Worm (Caenorhabditis elegans) whole organism, early embryonic: ENCODE measurements around the gene pxn-2.

Experiments
- B0310.2 ChIP-seq: sonication (generic microtip); optimal IDR thresholded peaks from 2 replicates; lab custom pipeline; 2016; ENCODE audit warnings: mild to moderate bottlenecking, missing genetic modification characterization, missing compliant biosample characterization
- F13C5.2 ChIP-seq: sonication (generic microtip); optimal IDR thresholded peaks from 2 replicates; lab custom pipeline; 2017; ENCODE audit warnings: mild to moderate bottlenecking, missing genetic modification characterization, inconsistent platforms, missing compliant biosample characterization
- aly-1 ChIP-seq: sonication (generic microtip); optimal IDR thresholded peaks from 2 replicates; lab custom pipeline; 2016; ENCODE audit warnings: missing genetic modification characterization, missing compliant biosample characterization
- ama-1 ChIP-seq: fragments of 150-350 bp; optimal IDR thresholded peaks from 2 replicates; lab custom pipeline; 2014
- ceh-13 ChIP-seq: fragments of 200-800 bp; sonication (Bioruptor generic); optimal IDR thresholded peaks from 2 replicates; lab custom pipeline; 2018; ENCODE audit warnings: mild to moderate bottlenecking, missing genetic modification characterization, missing compliant biosample characterization
- ceh-36 ChIP-seq: sonication (generic microtip); optimal IDR thresholded peaks from 2 replicates; lab custom pipeline; 2016; ENCODE audit warnings: missing genetic modification characterization, inconsistent platforms, missing compliant biosample characterization
- ets-7 ChIP-seq: sonication (generic microtip); optimal IDR thresholded peaks from 2 replicates; lab custom pipeline; 2016; ENCODE audit warnings: missing genotype, missing genetic modification characterization, missing compliant biosample characterization
- flt-1 ChIP-seq: fragments of 200-800 bp; sonication (Bioruptor generic); IDR thresholded peaks from 2 replicates; pipeline ENCODE4 v1.3.6; 2022; ENCODE audit warnings: missing genetic modification characterization, missing compliant biosample characterization
- hmbx-1 ChIP-seq: sonication (generic microtip); optimal IDR thresholded peaks from 2 replicates; lab custom pipeline; 2016; ENCODE audit warnings: mild to moderate bottlenecking, missing genetic modification characterization, missing compliant biosample characterization
- hmg-4 ChIP-seq: fragments of 200-800 bp; sonication (Bioruptor generic); optimal IDR thresholded peaks from 2 replicates; lab custom pipeline; 2018; ENCODE audit warnings: mild to moderate bottlenecking, missing genetic modification characterization, missing compliant biosample characterization
- hnd-1 ChIP-seq: sonication (generic microtip); optimal IDR thresholded peaks from 2 replicates; lab custom pipeline; 2016; ENCODE audit warnings: missing genetic modification characterization, missing compliant biosample characterization
- pes-1 ChIP-seq: fragments of 200-800 bp; sonication (Bioruptor generic); IDR thresholded peaks from 2 replicates; pipeline ENCODE4 v1.3.6; 2022; ENCODE audit warnings: missing genetic modification reagents, missing genetic modification characterization, missing compliant biosample characterization
- scrt-1 ChIP-seq: fragments of 200-800 bp; sonication (Bioruptor generic); IDR thresholded peaks from 2 replicates; pipeline ENCODE4 v1.3.6; 2022; ENCODE audit warnings: missing genetic modification characterization, missing compliant biosample characterization
- sea-1 ChIP-seq: fragments of 200-800 bp; sonication (Bioruptor generic); conservative IDR thresholded peaks from 2 replicates; pipeline ENCODE4 v1.3.6; 2022; ENCODE audit warnings: missing genetic modification characterization, missing compliant biosample characterization
- tbx-11 ChIP-seq: fragments of 200-800 bp; sonication (Bioruptor generic); IDR thresholded peaks from 2 replicates; pipeline ENCODE4 v1.3.6; 2022; ENCODE audit warnings: missing genetic modification characterization, missing compliant biosample characterization
- tbx-37 ChIP-seq: fragments of 200-800 bp; sonication (Bioruptor generic); conservative IDR thresholded peaks from 2 replicates; pipeline ENCODE4 v1.3.6; 2022; ENCODE audit warnings: missing genetic modification reagents, missing genetic modification characterization, missing compliant biosample characterization
- tra-4 ChIP-seq: sonication (generic microtip); optimal IDR thresholded peaks from 2 replicates; lab custom pipeline; 2017; ENCODE audit warnings: missing genetic modification characterization, missing compliant biosample characterization

Gene pxn-2

DNA sequence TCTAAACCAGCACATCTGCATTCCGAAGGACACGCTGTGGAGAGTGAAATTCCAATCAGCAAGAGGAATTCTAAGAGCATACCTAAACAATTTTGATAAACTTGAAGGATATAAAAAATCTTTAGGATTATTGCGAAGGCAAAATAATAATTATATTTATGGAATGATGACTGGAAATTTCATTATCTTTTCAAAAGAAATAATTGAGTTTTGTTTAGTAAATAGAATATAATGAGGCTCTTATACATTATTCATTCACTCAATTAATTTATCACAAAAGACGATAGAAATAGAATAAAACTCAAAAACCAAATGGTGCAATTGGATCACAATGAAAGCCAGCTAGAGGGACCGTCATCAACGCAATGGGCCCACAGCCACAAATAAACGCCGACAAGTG lies at the start of gene pxn-2:
pxn-2 (minus strand) TSS at position 101 of the 400 bp plus-strand sequence.
- TF ChIP-seq aly-1 (tag; lab: Kevin White, UChicago) (no peak), tra-4 (tag; lab: Kevin White, UChicago) (no peak), sea-1 (GFP tag; lab: Robert Waterston, UW) (no peak), ceh-13 (GFP tag; lab: Kevin White, UChicago) (no peak), ama-1 (lab: Kevin White, UChicago) (no peak), hmbx-1 (tag; lab: Kevin White, UChicago) (no peak), F13C5.2 (no peak)

ce11 chrX:11028617-11029016 lies 49.5 kb upstream of the pxn-2 start, which contains the start of gene ldb-1:
Gene ldb-1, plus strand, starts transcription at chrX:11028917.
- TF ChIP-seq ama-1 (lab: Kevin White, UChicago) (no peak), F13C5.2 (no peak), pes-1 (no peak), tra-4 (tag; lab: Kevin White, UChicago) (no peak), B0310.2 (tag; lab: Kevin White, UChicago) (no peak)

DNA sequence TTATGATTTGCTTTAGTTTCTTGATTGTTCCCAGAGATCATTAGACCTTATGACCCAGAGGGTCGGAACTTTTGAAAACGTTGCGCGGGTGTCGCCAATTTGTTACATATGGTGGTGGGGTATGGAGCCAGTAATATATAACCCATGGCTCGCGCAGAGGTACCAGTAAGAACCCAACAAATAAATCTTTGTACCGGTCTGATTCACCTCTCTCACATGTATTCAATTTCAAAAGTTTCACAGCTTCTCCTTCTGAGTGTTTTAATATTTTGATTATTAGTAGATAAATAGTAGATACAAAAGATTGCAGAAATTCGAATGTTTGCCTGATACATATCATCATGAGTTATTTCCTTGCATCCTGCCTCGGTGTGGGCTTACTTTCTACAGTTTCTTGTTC lies 37.0 kb upstream of the pxn-2 start, which contains the start of gene egl-15:
egl-15 (plus strand) TSS at position 301 of the 400 bp plus-strand sequence.
- TF ChIP-seq tbx-37 = no peak
- TF ChIP-seq pes-1 = no peak
- TF ChIP-seq hmg-4 = no peak
- no peak for TF ChIP-seq ceh-13 (GFP tag; lab: Kevin White, UChicago)
- TF ChIP-seq scrt-1 = no peak
- no peak for TF ChIP-seq aly-1 (tag; lab: Kevin White, UChicago)
- no peak for TF ChIP-seq hnd-1 (tag; lab: Kevin White, UChicago)
- no peak for TF ChIP-seq hmbx-1 (tag; lab: Kevin White, UChicago)
- TF ChIP-seq ama-1 (lab: Kevin White, UChicago) = no peak
- no peak for TF ChIP-seq B0310.2 (tag; lab: Kevin White, UChicago)
- no peak for TF ChIP-seq tbx-11 (GFP tag; lab: Robert Waterston, UW)
- TF ChIP-seq ets-7 (tag; lab: Kevin White, UChicago) = no peak
- TF ChIP-seq ceh-36 (tag; lab: Kevin White, UChicago) = no peak
- TF ChIP-seq sea-1 (GFP tag; lab: Robert Waterston, UW) = no peak
- TF ChIP-seq flt-1 = no peak
- TF ChIP-seq F13C5.2 = no peak

DNA sequence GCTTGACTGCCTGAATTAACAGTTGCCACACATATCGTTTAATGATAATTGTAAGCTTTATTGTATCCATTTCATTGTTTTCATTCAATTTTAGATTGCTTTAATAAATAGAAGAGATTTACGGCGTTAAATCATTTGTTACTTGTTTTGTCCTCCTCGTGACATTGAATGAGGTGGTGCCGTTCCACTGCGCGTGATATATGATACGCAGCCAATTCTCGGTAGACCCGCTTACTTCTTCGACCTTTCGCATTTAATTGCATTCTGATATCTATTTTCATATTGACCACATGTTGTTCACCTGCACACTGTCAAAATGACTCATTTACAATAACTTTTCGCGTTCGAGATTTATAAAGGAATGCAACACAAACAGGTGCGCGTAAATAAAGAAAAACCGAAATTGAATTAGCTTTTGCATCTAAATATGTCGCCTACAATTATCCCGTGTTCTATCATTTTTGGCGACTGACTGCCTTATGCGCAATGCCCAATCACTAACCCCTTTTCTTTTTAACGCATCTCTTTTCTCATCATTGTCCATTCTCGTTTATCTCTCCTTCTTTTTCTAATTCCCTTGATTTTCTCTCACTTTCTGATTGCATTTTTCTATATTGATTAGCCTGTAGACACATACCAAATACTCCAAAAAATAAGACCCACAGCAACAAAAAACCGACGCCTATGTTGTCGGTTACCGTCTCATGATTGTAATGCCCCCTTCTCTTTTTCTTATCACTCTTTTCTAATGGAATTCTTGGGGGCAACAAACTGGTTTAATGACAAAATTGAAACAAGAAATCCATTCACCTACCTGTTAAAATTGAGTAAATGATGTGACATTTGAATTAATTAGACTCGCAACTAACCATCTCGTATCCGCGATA lies 35.6 kb upstream of the pxn-2 start:
- TF ChIP-seq scrt-1 (no peak), flt-1 (no peak), tbx-11 (GFP tag; lab: Robert Waterston, UW) (no peak), ets-7 (tag; lab: Kevin White, UChicago) (no peak), F13C5.2 (no peak), aly-1 (tag; lab: Kevin White, UChicago) (no peak), ama-1 (lab: Kevin White, UChicago) (no peak), tbx-37 (no peak), sea-1 (GFP tag; lab: Robert Waterston, UW) (no peak), B0310.2 (tag; lab: Kevin White, UChicago) (no peak), tra-4 (tag; lab: Kevin White, UChicago) (no peak), hmbx-1 (tag; lab: Kevin White, UChicago) (no peak), hnd-1 (tag; lab: Kevin White, UChicago) (no peak), ceh-36 (tag; lab: Kevin White, UChicago) (no peak), hmg-4 (no peak), ceh-13 (GFP tag; lab: Kevin White, UChicago) (no peak), pes-1 (no peak)

DNA sequence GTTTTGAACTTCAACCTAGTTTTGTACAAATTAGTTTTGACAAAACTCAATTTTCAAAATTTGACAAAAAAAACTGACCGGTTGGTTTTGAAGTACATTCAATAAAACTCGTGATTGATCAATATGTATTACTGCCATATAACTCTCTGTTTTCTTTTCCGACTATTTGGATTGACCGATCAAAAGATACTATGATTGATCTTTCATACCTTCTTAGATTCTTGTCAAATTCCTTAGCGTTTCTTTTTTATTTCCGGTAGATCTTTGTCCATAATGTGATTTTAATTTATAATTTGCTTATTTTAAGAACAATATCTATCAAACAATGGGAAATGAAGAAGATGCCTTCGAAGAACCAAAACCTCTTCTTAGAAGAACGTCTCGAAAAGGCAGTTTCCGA lies 33.3 kb upstream of the pxn-2 start, which contains the start of gene F58A3.3:
F58A3.3 (plus strand) TSS at position 301 of the 400 bp plus-strand sequence.
- TF ChIP-seq ets-7 (tag; lab: Kevin White, UChicago) (no peak), tbx-11 (GFP tag; lab: Robert Waterston, UW) (no peak), aly-1 (tag; lab: Kevin White, UChicago) (no peak), B0310.2 (tag; lab: Kevin White, UChicago) (no peak)

DNA sequence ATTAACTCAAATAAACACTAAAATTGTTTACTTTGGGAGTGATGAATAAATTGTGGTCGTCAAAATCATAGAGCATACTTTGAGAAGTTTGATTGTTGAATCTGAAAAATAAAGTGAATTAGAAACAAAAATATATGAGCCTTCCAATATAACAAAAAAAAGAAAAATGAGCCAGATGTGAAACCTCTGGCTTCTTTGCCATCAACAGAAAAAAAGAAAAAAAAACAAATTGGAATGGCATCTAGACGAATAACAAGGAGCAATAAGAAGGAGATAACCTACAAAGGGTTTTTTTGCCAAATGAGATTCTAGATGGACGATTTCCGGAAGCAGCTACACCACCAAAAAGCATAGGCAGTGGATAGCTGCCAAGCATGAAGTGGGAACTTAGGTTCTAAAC lies 31.5 kb upstream of the pxn-2 start, which contains the start of gene F58A3.4:
F58A3.4 (minus strand) TSS at position 101 of the 400 bp plus-strand sequence.
- no peak for TF ChIP-seq hnd-1 (tag; lab: Kevin White, UChicago)
- no peak for TF ChIP-seq ceh-13 (GFP tag; lab: Kevin White, UChicago)
- TF ChIP-seq hmbx-1 (tag; lab: Kevin White, UChicago) = no peak
- TF ChIP-seq aly-1 (tag; lab: Kevin White, UChicago) = no peak
- TF ChIP-seq pes-1 = no peak
- TF ChIP-seq tbx-11 (GFP tag; lab: Robert Waterston, UW) = no peak
- no peak for TF ChIP-seq scrt-1
- TF ChIP-seq F13C5.2 = no peak
- no peak for TF ChIP-seq ama-1 (lab: Kevin White, UChicago)
- no peak for TF ChIP-seq B0310.2 (tag; lab: Kevin White, UChicago)
- no peak for TF ChIP-seq ceh-36 (tag; lab: Kevin White, UChicago)

ce11 chrX:11008954-11009353 lies 29.9 kb upstream of the pxn-2 start, which contains the start of gene ttr-31:
Gene ttr-31, minus strand, starts transcription at chrX:11009054.
- no peak for TF ChIP-seq scrt-1

DNA sequence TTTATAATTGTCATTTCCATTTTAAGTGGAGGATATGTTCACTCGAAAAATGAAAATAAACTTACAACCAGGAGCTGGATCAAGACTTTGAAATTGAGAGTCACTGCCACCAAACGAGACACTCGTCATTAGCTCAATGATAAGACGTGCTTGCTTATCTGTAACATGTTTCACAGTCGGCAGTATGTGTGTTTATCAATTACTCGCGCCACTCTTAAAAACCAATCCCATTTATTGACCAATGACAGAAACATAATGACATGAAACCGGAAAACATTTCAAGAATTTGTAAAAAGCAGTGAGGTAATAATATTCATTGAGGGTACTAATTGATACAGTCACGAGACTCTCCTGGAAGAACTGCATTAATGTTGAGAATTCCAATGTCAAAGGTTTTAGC lies 29.0 kb upstream of the pxn-2 start, which contains the start of gene del-5:
del-5 (minus strand) TSS at position 130 of the 400 bp plus-strand sequence.
- TF ChIP-seq flt-1 = no peak
- TF ChIP-seq scrt-1 = no peak
- no peak for TF ChIP-seq ets-7 (tag; lab: Kevin White, UChicago)
- no peak for TF ChIP-seq hmg-4
- TF ChIP-seq ceh-36 (tag; lab: Kevin White, UChicago) = no peak
- no peak for TF ChIP-seq tra-4 (tag; lab: Kevin White, UChicago)
- no peak for TF ChIP-seq pes-1
- no peak for TF ChIP-seq ama-1 (lab: Kevin White, UChicago)
- TF ChIP-seq sea-1 (GFP tag; lab: Robert Waterston, UW) = no peak
- no peak for TF ChIP-seq hmbx-1 (tag; lab: Kevin White, UChicago)
- TF ChIP-seq aly-1 (tag; lab: Kevin White, UChicago) = no peak
- no peak for TF ChIP-seq tbx-11 (GFP tag; lab: Robert Waterston, UW)
- no peak for TF ChIP-seq ceh-13 (GFP tag; lab: Kevin White, UChicago)
- TF ChIP-seq B0310.2 (tag; lab: Kevin White, UChicago) = no peak
- TF ChIP-seq hnd-1 (tag; lab: Kevin White, UChicago) = no peak
- TF ChIP-seq tbx-37 = no peak
- no peak for TF ChIP-seq F13C5.2
